Fruit fly (Drosophila melanogaster) whole organism, embryonic: ENCODE results near the gene bon.
A peak's percentile ranks its signal among the peaks of the same experiment; 100 is the strongest.

Source experiments
- B-H2 ChIP-seq: fragments of 200-800 bp; sonication (Bioruptor generic); optimal IDR thresholded peaks from 2 replicates; lab custom pipeline; 2018; ENCODE audit warnings: missing biosample characterization, mild to moderate bottlenecking, missing genetic modification characterization
- CG10321 ChIP-seq: fragments of 200-800 bp; sonication (Bioruptor generic); IDR thresholded peaks from 2 replicates; pipeline ENCODE4 v1.3.6; 2022; ENCODE audit warnings: missing biosample characterization, missing genetic modification characterization
- CG10565 ChIP-seq: fragments of 200-800 bp; sonication (Bioruptor generic); optimal IDR thresholded peaks from 3 replicates; lab custom pipeline; 2016; ENCODE audit warnings: missing biosample characterization, mild to moderate bottlenecking, missing genetic modification characterization
- CG15479 ChIP-seq: fragments of 200-800 bp; sonication (Bioruptor generic); optimal IDR thresholded peaks from 3 replicates; lab custom pipeline; 2019; ENCODE audit warnings: missing biosample characterization, mild to moderate bottlenecking, missing genetic modification characterization, moderate library complexity
- CG1792 ChIP-seq: fragments of 200-800 bp; sonication (Bioruptor generic); optimal IDR thresholded peaks from 2 replicates; lab custom pipeline; 2016; ENCODE audit warnings: missing biosample characterization, missing genetic modification characterization
- CG2199 ChIP-seq: fragments of 200-800 bp; sonication (Bioruptor generic); IDR thresholded peaks from 3 replicates; pipeline ENCODE4 v1.3.6; 2022; ENCODE audit warnings: missing biosample characterization, missing genetic modification characterization
- CG30431 ChIP-seq: fragments of 200-800 bp; sonication (Bioruptor generic); optimal IDR thresholded peaks from 2 replicates; lab custom pipeline; 2017; ENCODE audit warnings: missing biosample characterization, missing genetic modification characterization
- CG42726 ChIP-seq: fragments of 200-800 bp; sonication (Bioruptor generic); IDR thresholded peaks from 2 replicates; pipeline ENCODE4 v1.3.6; 2022; ENCODE audit warnings: missing biosample characterization, missing genetic modification characterization; ENCODE audit not compliant: partially characterized antibody
- CG4360 ChIP-seq: fragments of 200-800 bp; sonication (Bioruptor generic); IDR thresholded peaks from 2 replicates; pipeline ENCODE4 v1.3.6; 2022; ENCODE audit warnings: missing biosample characterization, missing genetic modification characterization
- CG5180 ChIP-seq: fragments of 200-800 bp; sonication (Bioruptor generic); optimal IDR thresholded peaks from 3 replicates; lab custom pipeline; 2017; ENCODE audit warnings: missing biosample characterization, missing genetic modification characterization, mild to moderate bottlenecking, moderate library complexity, missing genetic modification reagents
- CG6272 ChIP-seq: fragments of 200-800 bp; sonication (Bioruptor generic); IDR thresholded peaks from 2 replicates; pipeline ENCODE4 v1.3.6; 2022; ENCODE audit warnings: missing biosample characterization, missing genetic modification characterization
- CG6689 ChIP-seq: fragments of 200-800 bp; sonication (Bioruptor generic); IDR thresholded peaks from 2 replicates; pipeline ENCODE4 v1.3.6; 2022; ENCODE audit warnings: missing biosample characterization, missing genetic modification characterization
- CG8388 ChIP-seq: fragments of 200-800 bp; sonication (Bioruptor generic); optimal IDR thresholded peaks from 2 replicates; lab custom pipeline; 2019; ENCODE audit warnings: missing biosample characterization, mild to moderate bottlenecking, missing genetic modification characterization, moderate library complexity
- D ChIP-seq, 2 experiments: fragments of 200-800 bp in 1 of 2; fragments of >200 bp in 1 of 2; sonication (Bioruptor generic) in 1 of 2; optimal IDR thresholded peaks; 2 replicates in 1 of 2; 3 replicates in 1 of 2; lab custom pipeline; 2017; ENCODE audit warnings: mild to moderate bottlenecking in 1 of 2, missing biosample characterization in 1 of 2, missing genetic modification characterization in 1 of 2, missing genetic modification reagents in 1 of 2
- E2f2 ChIP-seq: fragments of 200-800 bp; sonication (Bioruptor generic); IDR thresholded peaks from 2 replicates; pipeline ENCODE4 v1.3.6; 2022; ENCODE audit warnings: missing biosample characterization, missing genetic modification characterization
- Ets65A ChIP-seq: fragments of 200-800 bp; sonication (Bioruptor generic); peaks from one replicate; lab custom pipeline; 2016; ENCODE audit warnings: missing biosample characterization, missing genetic modification characterization
- Hand ChIP-seq: fragments of 200-800 bp; sonication (Bioruptor generic); optimal IDR thresholded peaks from 2 replicates; lab custom pipeline; 2017; ENCODE audit warnings: mild to moderate bottlenecking, missing biosample characterization, missing genetic modification reagents, missing genetic modification characterization
- Lpt ChIP-seq: fragments of >200 bp; optimal IDR thresholded peaks from 2 replicates; lab custom pipeline; 2018; ENCODE audit warnings: missing biosample characterization, missing genetic modification characterization
- Max ChIP-seq: fragments of 200-800 bp; sonication (Bioruptor generic); optimal IDR thresholded peaks from 2 replicates; lab custom pipeline; 2016; ENCODE audit warnings: missing biosample characterization, mild to moderate bottlenecking, missing genetic modification characterization
- Med ChIP-seq: fragments of 200-800 bp; sonication (Bioruptor generic); peaks from one replicate; lab custom pipeline; 2016; ENCODE audit warnings: missing biosample characterization, missing genetic modification characterization, mild to moderate bottlenecking, inconsistent platforms, moderate library complexity
- NC2β ChIP-seq: fragments of 200-800 bp; sonication (Bioruptor generic); optimal IDR thresholded peaks from 2 replicates; lab custom pipeline; 2016; ENCODE audit warnings: missing biosample characterization, missing genetic modification characterization
- Rfx ChIP-seq: fragments of 200-800 bp; sonication (Bioruptor generic); IDR thresholded peaks from 2 replicates; pipeline ENCODE4 v1.3.6; 2022; ENCODE audit warnings: missing biosample characterization, missing genetic modification characterization
- Stat92E ChIP-seq, 3 experiments: fragments of >200 bp in 2 of 3; fragments of 200-800 bp in 1 of 3; sonication (Bioruptor generic) in 1 of 3; optimal IDR thresholded peaks; 2 replicates each; lab custom pipeline; 2017 to 2019; ENCODE audit warnings: missing biosample characterization in 3 of 3, missing genetic modification characterization in 3 of 3, mild to moderate bottlenecking in 1 of 3, moderate library complexity in 1 of 3
- Xrp1 ChIP-seq: fragments of 200-800 bp; sonication (Bioruptor generic); IDR thresholded peaks from 2 replicates; pipeline ENCODE4 v1.3.6; 2022; ENCODE audit warnings: missing biosample characterization, missing genetic modification characterization
- ase ChIP-seq: fragments of 200-800 bp; sonication (Bioruptor generic); IDR thresholded peaks from 3 replicates; pipeline ENCODE4 v1.3.6; 2022; ENCODE audit warnings: missing biosample characterization, missing genetic modification characterization
- bowl ChIP-seq: fragments of 200-800 bp; sonication (Bioruptor generic); IDR thresholded peaks from 2 replicates; pipeline ENCODE4 v1.3.6; 2022; ENCODE audit warnings: missing biosample characterization, missing genetic modification characterization
- btn ChIP-seq: fragments of 200-800 bp; sonication (Bioruptor generic); optimal IDR thresholded peaks from 2 replicates; lab custom pipeline; 2016; ENCODE audit warnings: missing biosample characterization, missing genetic modification characterization
- cad ChIP-seq: fragments of >200 bp; optimal IDR thresholded peaks from 2 replicates; lab custom pipeline; 2017; ENCODE audit warnings: missing biosample characterization, missing genetic modification characterization
- crol ChIP-seq: fragments of 200-800 bp; sonication (Bioruptor generic); IDR thresholded peaks from 2 replicates; pipeline ENCODE4 v1.3.6; 2022; ENCODE audit warnings: missing biosample characterization, missing genetic modification characterization
- dati ChIP-seq: fragments of 200-800 bp; sonication (Bioruptor generic); IDR thresholded peaks from 2 replicates; pipeline ENCODE4 v1.3.6; 2022; ENCODE audit warnings: missing biosample characterization, missing genetic modification characterization
- dimm ChIP-seq: fragments of 200-800 bp; sonication (Bioruptor generic); IDR thresholded peaks from 2 replicates; pipeline ENCODE4 v1.3.6; 2022; ENCODE audit warnings: missing biosample characterization, missing genetic modification characterization
- en ChIP-seq: fragments of 200-800 bp; sonication (Bioruptor generic); optimal IDR thresholded peaks from 2 replicates; lab custom pipeline; 2016; ENCODE audit warnings: missing biosample characterization, missing genetic modification characterization
- grn ChIP-seq: fragments of 200-800 bp; sonication (Bioruptor generic); optimal IDR thresholded peaks from 3 replicates; lab custom pipeline; 2017; ENCODE audit warnings: missing biosample characterization, missing genetic modification characterization
- kah ChIP-seq: fragments of 200-800 bp; sonication (Bioruptor generic); optimal IDR thresholded peaks from 2 replicates; lab custom pipeline; 2018; ENCODE audit warnings: missing biosample characterization, mild to moderate bottlenecking, missing genetic modification characterization
- kni ChIP-seq: fragments of 200-800 bp; sonication (Bioruptor generic); optimal IDR thresholded peaks from 3 replicates; lab custom pipeline; 2017; ENCODE audit warnings: mild to moderate bottlenecking, missing biosample characterization, missing genetic modification reagents, missing genetic modification characterization
- lola ChIP-seq, 3 experiments: fragments of >200 bp in 2 of 3; fragments of 200-800 bp in 1 of 3; sonication (Bioruptor generic) in 1 of 3; optimal IDR thresholded peaks; 2 replicates each; lab custom pipeline; 2017 to 2019; ENCODE audit warnings: missing biosample characterization in 3 of 3, missing genetic modification characterization in 3 of 3, mild to moderate bottlenecking in 1 of 3, moderate library complexity in 1 of 3
- oc ChIP-seq: fragments of 200-800 bp; sonication (Bioruptor generic); optimal IDR thresholded peaks from 2 replicates; lab custom pipeline; 2018; ENCODE audit warnings: missing biosample characterization, mild to moderate bottlenecking, missing genetic modification characterization, moderate library complexity
- odd ChIP-seq: fragments of 200-800 bp; sonication (Bioruptor generic); optimal IDR thresholded peaks from 2 replicates; lab custom pipeline; 2017; ENCODE audit warnings: missing biosample characterization, mild to moderate bottlenecking, missing genetic modification characterization
- pfk ChIP-seq: fragments of 200-800 bp; sonication (Bioruptor generic); optimal IDR thresholded peaks from 2 replicates; lab custom pipeline; 2018; ENCODE audit warnings: missing biosample characterization, mild to moderate bottlenecking, missing genetic modification characterization, moderate library complexity
- pnt ChIP-seq: fragments of 200-800 bp; sonication (Bioruptor generic); optimal IDR thresholded peaks from 3 replicates; lab custom pipeline; 2016; ENCODE audit warnings: missing biosample characterization, missing genetic modification characterization
- pros ChIP-seq: fragments of 200-800 bp; sonication (Bioruptor generic); optimal IDR thresholded peaks from 3 replicates; lab custom pipeline; 2019; ENCODE audit warnings: missing biosample characterization, mild to moderate bottlenecking, missing genetic modification characterization, moderate library complexity
- salm ChIP-seq: fragments of 200-800 bp; sonication (Bioruptor generic); optimal IDR thresholded peaks from 2 replicates; lab custom pipeline; 2018; ENCODE audit warnings: missing biosample characterization, mild to moderate bottlenecking, missing genetic modification characterization
- sim ChIP-seq: fragments of 200-800 bp; sonication (Bioruptor generic); IDR thresholded peaks from 2 replicates; pipeline ENCODE4 v1.3.6; 2022; ENCODE audit warnings: missing biosample characterization, missing genetic modification characterization
- slbo ChIP-seq: fragments of 200-800 bp; sonication (Bioruptor generic); IDR thresholded peaks from 2 replicates; pipeline ENCODE4 v1.3.6; 2022; ENCODE audit warnings: missing biosample characterization, missing genetic modification characterization
- tll ChIP-seq, 2 experiments: fragments of 200-800 bp in 1 of 2; fragments of >200 bp in 1 of 2; sonication (Bioruptor generic) in 1 of 2; optimal IDR thresholded peaks; 2 replicates each; lab custom pipeline; 2017 to 2019; ENCODE audit warnings: missing biosample characterization in 2 of 2, missing genetic modification characterization in 2 of 2, mild to moderate bottlenecking in 1 of 2, moderate library complexity in 1 of 2
- unc-4 ChIP-seq: fragments of 200-800 bp; sonication (Bioruptor generic); IDR thresholded peaks from 2 replicates; pipeline ENCODE4 v1.3.6; 2022; ENCODE audit warnings: missing biosample characterization, missing genetic modification characterization; ENCODE audit not compliant: partially characterized antibody
- vfl ChIP-seq: fragments of 200-800 bp; sonication (Bioruptor generic); optimal IDR thresholded peaks from 2 replicates; lab custom pipeline; 2016; ENCODE audit warnings: missing biosample characterization, missing genetic modification characterization
- zfh1 ChIP-seq: fragments of 200-800 bp; sonication (Bioruptor generic); IDR thresholded peaks from 3 replicates; pipeline ENCODE4 v1.3.6; 2022; ENCODE audit warnings: missing biosample characterization, missing genetic modification characterization

bon gene

dm6 chr3R:20543220-20543619, 49.7 kb upstream of the bon start:
- TF ChIP-seq lola (GFP tag; optimal IDR thresholded peaks at IDR 0.05; lab: Kevin White, UChicago) (no peak), CG1792 (GFP tag; lab: Kevin White, UChicago) (no peak), CG4360 (GFP tag; lab: Robert Waterston, UW) (no peak), btn (no peak), dimm (GFP tag; lab: Robert Waterston, UW) (no peak), CG30431 (no peak), Ets65A (peak; percentile 28), CG6272 (GFP tag; lab: Robert Waterston, UW) (no peak), pfk (no peak), CG10565 (GFP tag; lab: Kevin White, UChicago) (no peak), Xrp1 (GFP tag; lab: Robert Waterston, UW) (no peak), slbo (no peak), salm (tag; lab: Kevin White, UChicago) (no peak), E2f2 (GFP tag; lab: Robert Waterston, UW) (no peak), CG15479 (GFP tag; lab: Kevin White, UChicago) (peak; percentile 3), zfh1 (GFP tag; lab: Robert Waterston, UW) (0 out of 3 replicates have a peak, but pooled peaks have one; percentile 6), ase (GFP tag; lab: Robert Waterston, UW) (no peak), sim (GFP tag; lab: Robert Waterston, UW) (no peak), pros (GFP tag; lab: Kevin White, UChicago) (peak; percentile 61), Stat92E (GFP tag; optimal IDR thresholded peaks at IDR 0.05; lab: Kevin White, UChicago) (peak in 1 of 3 experiments; percentile 89), grn (GFP tag; lab: Kevin White, UChicago) (peak; percentile 90), kah (GFP tag; lab: Kevin White, UChicago) (no peak), Hand (GFP tag; lab: Kevin White, UChicago) (no peak), tll (GFP tag; optimal IDR thresholded peaks at IDR 0.05; lab: Kevin White, UChicago) (peak in 1 of 2 experiments; percentile 99), odd (no peak), kni (peak; percentile 94), CG5180 (GFP tag; lab: Kevin White, UChicago) (no peak), crol (GFP tag; lab: Robert Waterston, UW) (0 out of 2 replicates have a peak, but pooled peaks have one; percentile 29), Max (GFP tag; lab: Kevin White, UChicago) (no peak), dati (GFP tag; lab: Robert Waterston, UW) (no peak), Rfx (no peak), B-H2 (no peak), CG42726 (GFP tag; lab: Robert Waterston, UW) (no peak), Lpt (peak; percentile 23), CG10321 (GFP tag; lab: Robert Waterston, UW) (no peak), CG6689 (GFP tag; lab: Robert Waterston, UW) (no peak), bowl (GFP tag; lab: Robert Waterston, UW) (no peak), cad (peak; percentile 27), unc-4 (GFP tag; lab: Robert Waterston, UW) (no peak), pnt (GFP tag; lab: Kevin White, UChicago) (no peak), D (optimal IDR thresholded peaks at IDR 0.05; lab: Kevin White, UChicago) (peak; percentile 25), D (GFP tag; optimal IDR thresholded peaks at IDR 0.05; lab: Kevin White, UChicago) (no peak), CG2199 (peak; percentile 54; the same call in 1 of the 3 replicates), vfl (GFP tag; lab: Kevin White, UChicago) (peak; percentile 26), Med (peak; percentile 61), oc (tag; lab: Kevin White, UChicago) (no peak), en (GFP tag; lab: Kevin White, UChicago) (no peak), CG8388 (GFP tag; lab: Kevin White, UChicago) (no peak), NC2β (GFP tag; lab: Kevin White, UChicago) (no peak)
